Fruit fly (Drosophila melanogaster) whole organism, wandering third instar larva: ENCODE measurements around the gene ds.
A peak's percentile ranks its signal among the peaks of the same experiment; 100 is the strongest.

Experiments used
- Abd-B ChIP-seq: fragments of >200 bp; optimal IDR thresholded peaks from 2 replicates; lab custom pipeline; 2017; ENCODE audit warnings: missing biosample characterization, missing genetic modification characterization
- CG32264 ChIP-seq: fragments of 200-800 bp; sonication (Bioruptor generic); optimal IDR thresholded peaks from 2 replicates; lab custom pipeline; 2016; ENCODE audit warnings: missing biosample characterization, missing genetic modification characterization
- CG9705 ChIP-seq: fragments of 200-800 bp; sonication (Bioruptor generic); optimal IDR thresholded peaks from 2 replicates; lab custom pipeline; 2018; ENCODE audit warnings: missing biosample characterization, mild to moderate bottlenecking, missing genetic modification characterization
- CrebA ChIP-seq: fragments of 200-800 bp; sonication (Bioruptor generic); optimal IDR thresholded peaks from 2 replicates; lab custom pipeline; 2016; ENCODE audit warnings: missing biosample characterization, mild to moderate bottlenecking, missing genetic modification characterization, borderline replicate concordance
- Dfd ChIP-seq: fragments of >200 bp; optimal IDR thresholded peaks from 2 replicates; lab custom pipeline; 2017; ENCODE audit warnings: missing biosample characterization, missing genetic modification characterization
- Dif ChIP-seq: fragments of 200-275, 200-300 bp; sonication (Bioruptor generic); optimal IDR thresholded peaks from 2 replicates; lab custom pipeline; 2018; ENCODE audit warnings: missing biosample characterization, missing genetic modification characterization; ENCODE audit not compliant: partially characterized antibody
- GATAd ChIP-seq: sonication (Bioruptor generic); optimal IDR thresholded peaks from 2 replicates; lab custom pipeline; 2016; ENCODE audit warnings: missing biosample characterization, missing genetic modification characterization
- HLH106 ChIP-seq: fragments of 200-800 bp; optimal IDR thresholded peaks from 3 replicates; lab custom pipeline; 2019; ENCODE audit warnings: missing biosample characterization, mild to moderate bottlenecking, missing genetic modification characterization, moderate library complexity
- Hnf4 ChIP-seq: fragments of 200-800 bp; sonication (Bioruptor generic); optimal IDR thresholded peaks from 2 replicates; lab custom pipeline; 2016; ENCODE audit warnings: missing biosample characterization, mild to moderate bottlenecking, missing genetic modification characterization
- Hr78 ChIP-seq: fragments of >200 bp; optimal IDR thresholded peaks from 2 replicates; lab custom pipeline; 2017; ENCODE audit warnings: missing biosample characterization, missing genetic modification characterization
- Hr83 ChIP-seq: fragments of 200-300 bp; sonication (Bioruptor generic); optimal IDR thresholded peaks from 2 replicates; lab custom pipeline; 2016; ENCODE audit warnings: missing biosample characterization, mild to moderate bottlenecking, missing genetic modification characterization, moderate library complexity; ENCODE audit not compliant: poor library complexity, severe bottlenecking
- Jra ChIP-seq: sonication (Bioruptor generic); optimal IDR thresholded peaks from 2 replicates; lab custom pipeline; 2016; ENCODE audit warnings: missing biosample characterization, missing genetic modification characterization
- Mio ChIP-seq: sonication (Bioruptor generic); optimal IDR thresholded peaks from 2 replicates; lab custom pipeline; 2016; ENCODE audit warnings: missing biosample characterization, missing genetic modification characterization
- Myc ChIP-seq: fragments of >200 bp; optimal IDR thresholded peaks from 2 replicates; lab custom pipeline; 2017
- N ChIP-seq: fragments of >200 bp; optimal IDR thresholded peaks from 2 replicates; lab custom pipeline; 2018; ENCODE audit warnings: missing biosample characterization, missing external identifiers, missing genetic modification characterization
- OdsH ChIP-seq: fragments of 200-800 bp; sonication (Bioruptor generic); optimal IDR thresholded peaks from 2 replicates; lab custom pipeline; 2016; ENCODE audit warnings: missing biosample characterization, mild to moderate bottlenecking, missing genetic modification characterization
- Rel ChIP-seq, 2 experiments: fragments of 200-800 bp; sonication (Bioruptor generic) in 1 of 2; optimal IDR thresholded peaks; 2 replicates in 1 of 2; 3 replicates in 1 of 2; lab custom pipeline; 2016 to 2019; ENCODE audit warnings: mild to moderate bottlenecking in 2 of 2, missing biosample characterization in 2 of 2, missing genetic modification characterization in 2 of 2, moderate library complexity in 1 of 2
- Sp1 ChIP-seq: fragments of 200-800 bp; sonication (Bioruptor generic); optimal IDR thresholded peaks from 3 replicates; lab custom pipeline; 2019; ENCODE audit warnings: missing biosample characterization, mild to moderate bottlenecking, missing genetic modification characterization, moderate library complexity
- Vsx2 ChIP-seq: fragments of 200-300, 225-300 bp; sonication (Bioruptor generic); optimal IDR thresholded peaks from 2 replicates; lab custom pipeline; 2018; ENCODE audit warnings: missing biosample characterization, missing genetic modification characterization; ENCODE audit not compliant: partially characterized antibody
- br ChIP-seq: fragments of 200-800 bp; sonication (Bioruptor generic); optimal IDR thresholded peaks from 2 replicates; lab custom pipeline; 2016; ENCODE audit warnings: missing biosample characterization, missing genetic modification characterization
- brk ChIP-seq: fragments of 200-800 bp; sonication (Bioruptor generic); optimal IDR thresholded peaks from 2 replicates; lab custom pipeline; 2016; ENCODE audit warnings: missing biosample characterization, mild to moderate bottlenecking, missing genetic modification characterization
- dl ChIP-seq, 2 experiments: fragments of 175-275, 200-275 bp in 1 of 2; fragments of 200-275 bp in 1 of 2; sonication (Bioruptor generic); optimal IDR thresholded peaks; lab custom pipeline; 2018; ENCODE audit warnings: mild to moderate bottlenecking in 2 of 2, missing biosample characterization in 2 of 2, missing genetic modification characterization in 2 of 2, moderate library complexity in 2 of 2; ENCODE audit not compliant: partially characterized antibody in 2 of 2, insufficient read depth in 1 of 2
- dmrt93B ChIP-seq: fragments of 200-800 bp; sonication (Bioruptor generic); optimal IDR thresholded peaks from 2 replicates; lab custom pipeline; 2018; ENCODE audit warnings: missing biosample characterization, mild to moderate bottlenecking, missing genetic modification characterization
- dsf ChIP-seq: sonication (Bioruptor generic); optimal IDR thresholded peaks from 2 replicates; lab custom pipeline; 2016; ENCODE audit warnings: missing biosample characterization, missing genetic modification characterization, borderline replicate concordance
- ey ChIP-seq: fragments of 200-800 bp; sonication (Bioruptor generic); optimal IDR thresholded peaks from 2 replicates; lab custom pipeline; 2016; ENCODE audit warnings: missing biosample characterization, missing genetic modification characterization
- foxo ChIP-seq, 2 experiments: fragments of 200-800 bp; sonication (Bioruptor generic); optimal IDR thresholded peaks; 2 replicates in 1 of 2; 3 replicates in 1 of 2; lab custom pipeline; 2016 to 2017; ENCODE audit warnings: missing biosample characterization in 2 of 2, missing genetic modification characterization in 2 of 2
- fru ChIP-seq: fragments of 200-800 bp; sonication (Bioruptor generic); optimal IDR thresholded peaks from 3 replicates; lab custom pipeline; 2016; ENCODE audit warnings: missing biosample characterization, mild to moderate bottlenecking, missing genetic modification characterization
- h ChIP-seq: fragments of 200-800 bp; sonication (Bioruptor generic); optimal IDR thresholded peaks from 3 replicates; lab custom pipeline; 2016; ENCODE audit warnings: missing biosample characterization, mild to moderate bottlenecking, missing genetic modification characterization
- jim ChIP-seq: fragments of 175-275, 200-325 bp; sonication (Bioruptor generic); optimal IDR thresholded peaks from 2 replicates; lab custom pipeline; 2016; ENCODE audit warnings: missing biosample characterization, mild to moderate bottlenecking, missing genetic modification characterization
- lola ChIP-seq: fragments of >200 bp; optimal IDR thresholded peaks from 2 replicates; lab custom pipeline; 2017; ENCODE audit warnings: missing biosample characterization, missing genetic modification characterization
- pan ChIP-seq: fragments of >200 bp; optimal IDR thresholded peaks from 2 replicates; lab custom pipeline; 2017
- psq ChIP-seq: fragments of 200-800 bp; sonication (Bioruptor generic); optimal IDR thresholded peaks from 3 replicates; lab custom pipeline; 2017; ENCODE audit warnings: missing biosample characterization, mild to moderate bottlenecking, missing genetic modification characterization, moderate library complexity
- rgr ChIP-seq: fragments of 200-800 bp; sonication (Bioruptor generic); optimal IDR thresholded peaks from 3 replicates; lab custom pipeline; 2016; ENCODE audit warnings: missing biosample characterization, mild to moderate bottlenecking, missing genetic modification characterization
- sage ChIP-seq: fragments of 200-800 bp; sonication (Bioruptor generic); optimal IDR thresholded peaks from 2 replicates; lab custom pipeline; 2016; ENCODE audit warnings: missing biosample characterization, mild to moderate bottlenecking, missing genetic modification characterization
- sv ChIP-seq: fragments of 200-800 bp; sonication (Bioruptor generic); optimal IDR thresholded peaks from 3 replicates; lab custom pipeline; 2016; ENCODE audit warnings: missing biosample characterization, missing genetic modification characterization
- tai ChIP-seq: sonication (Bioruptor generic); optimal IDR thresholded peaks from 2 replicates; lab custom pipeline; 2016; ENCODE audit warnings: missing biosample characterization, missing genetic modification characterization
- usp ChIP-seq: fragments of >200 bp; optimal IDR thresholded peaks from 2 replicates; lab custom pipeline; 2017; ENCODE audit warnings: missing biosample characterization, missing genetic modification characterization
- woc ChIP-seq: sonication (Bioruptor generic); optimal IDR thresholded peaks from 2 replicates; lab custom pipeline; 2016; ENCODE audit warnings: missing biosample characterization, mild to moderate bottlenecking, missing genetic modification characterization

The ds gene

dm6 chr2L:604060-604459 lies 110.7 kb downstream of the ds start:
- TF ChIP-seq Vsx2 (GFP tag; lab: Kevin White, UChicago) (no peak), Abd-B (no peak), Hr83 (GFP tag; lab: Kevin White, UChicago) (no peak)

- TF ChIP-seq pan (lab: Kevin White, UChicago) (no peak), CG32264 (GFP tag; lab: Kevin White, UChicago) (no peak), tai (GFP tag; lab: Kevin White, UChicago) (peak; percentile 76), Abd-B (no peak), Dfd (no peak), Dif (GFP tag; lab: Kevin White, UChicago) (no peak), Vsx2 (GFP tag; lab: Kevin White, UChicago) (no peak), sage (GFP tag; lab: Kevin White, UChicago) (no peak), CG9705 (GFP tag; lab: Kevin White, UChicago) (peak; percentile 17), Hnf4 (GFP tag; lab: Kevin White, UChicago) (peak; percentile 68), GATAd (GFP tag; lab: Kevin White, UChicago) (peak; percentile 27), Hr83 (GFP tag; lab: Kevin White, UChicago) (peak; percentile 15), jim (GFP tag; lab: Kevin White, UChicago) (no peak), Mio (GFP tag; lab: Kevin White, UChicago) (no peak), sv (GFP tag; lab: Kevin White, UChicago) (peak; percentile 42), Jra (GFP tag; lab: Kevin White, UChicago) (peak; percentile 38), HLH106 (tag; lab: Kevin White, UChicago) (peak; percentile 54), psq (GFP tag; lab: Kevin White, UChicago) (peak; percentile 34), dsf (peak; percentile 38), dmrt93B (GFP tag; lab: Kevin White, UChicago) (peak; percentile 25), brk (GFP tag; lab: Kevin White, UChicago) (peak; percentile 77), br (GFP tag; lab: Kevin White, UChicago) (peak; percentile 6), foxo (GFP tag; optimal IDR thresholded peaks at IDR 0.05; lab: Kevin White, UChicago) (peak in 1 of 2 experiments; percentile 59), Myc (lab: Kevin White, UChicago) (no peak), ey (GFP tag; lab: Kevin White, UChicago) (peak; percentile 12), h (GFP tag; lab: Kevin White, UChicago) (peak; percentile 33), Hr78 (no peak), fru (peak; percentile 45), lola (GFP tag; lab: Kevin White, UChicago) (no peak), CrebA (GFP tag; lab: Kevin White, UChicago) (no peak), Rel (GFP tag; optimal IDR thresholded peaks at IDR 0.05; lab: Kevin White, UChicago) (no peak), Rel (tag; optimal IDR thresholded peaks at IDR 0.05; lab: Kevin White, UChicago) (no peak), rgr (peak; percentile 53), Sp1 (GFP tag; lab: Kevin White, UChicago) (no peak), woc (GFP tag; lab: Kevin White, UChicago) (no peak), OdsH (GFP tag; lab: Kevin White, UChicago) (peak; percentile 51), N (GFP tag; lab: Kevin White, UChicago) (no peak), usp (GFP tag; lab: Kevin White, UChicago) (no peak), dl (GFP tag; optimal IDR thresholded peaks at IDR 0.05; lab: Kevin White, UChicago; ENCODE audit: insufficient read depth in 1 of 2, partially characterized antibody in 2 of 2) (no peak)
Observed at dm6 chr2L:602439-602879, 112.3 kb downstream of the ds start, which contains the start of gene CG13689. Gene CG13689, plus strand, starts transcription at chr2L:602813.

dm6 chr2L:601848-602247 lies 112.9 kb downstream of the ds start:
- TF ChIP-seq br (GFP tag; lab: Kevin White, UChicago) = no peak
- TF ChIP-seq tai (GFP tag; lab: Kevin White, UChicago) = no peak
- no peak for TF ChIP-seq Vsx2 (GFP tag; lab: Kevin White, UChicago)
- no peak for TF ChIP-seq Mio (GFP tag; lab: Kevin White, UChicago)
- TF ChIP-seq Abd-B = no peak
